Worm (Caenorhabditis elegans): ENCODE results near the gene suds-3.

ce11 chrV:9915021-9915420, 15.8 kb upstream of the suds-3 start, which contains the start of gene mec-9:
- TF ChIP-seq tbx-37 (GFP tag; conservative IDR thresholded peaks at IDR 0.05) (no peak), hnd-1 (tag; optimal IDR thresholded peaks at IDR 0.05) (no peak), hmbx-1 (tag; optimal IDR thresholded peaks at IDR 0.05) (no peak), B0310.2 (tag; optimal IDR thresholded peaks at IDR 0.05) (no peak)
